Worm (Caenorhabditis elegans): ENCODE results near the gene pgl-1.
A peak's percentile ranks its signal among the peaks of the same experiment; 100 is the strongest.

Gene pgl-1

ce11 chrIV:7012731-7013445, 35.8 kb upstream of the pgl-1 start:
- TF ChIP-seq arid-1 (GFP tag; conservative IDR thresholded peaks at IDR 0.05) (no peak), nhr-77 (tag; optimal IDR thresholded peaks at IDR 0.05) (peak; percentile 34), nhr-28 (tag; optimal IDR thresholded peaks at IDR 0.05) (peak; percentile 12), ceh-44 (GFP tag; IDR thresholded peaks at IDR 0.05) (no peak), set-16 (GFP tag; IDR thresholded peaks at IDR 0.05) (peak; percentile 77), skn-1 (tag; optimal IDR thresholded peaks at IDR 0.05) (no peak), dmd-8 (GFP tag; IDR thresholded peaks at IDR 0.05) (no peak), dpl-1 (GFP tag; optimal IDR thresholded peaks at IDR 0.05) (peak; percentile 6), lin-38 (GFP tag; IDR thresholded peaks at IDR 0.05) (peak; percentile 51), lin-13 (GFP tag; optimal IDR thresholded peaks at IDR 0.05) (no peak)

DNA sequence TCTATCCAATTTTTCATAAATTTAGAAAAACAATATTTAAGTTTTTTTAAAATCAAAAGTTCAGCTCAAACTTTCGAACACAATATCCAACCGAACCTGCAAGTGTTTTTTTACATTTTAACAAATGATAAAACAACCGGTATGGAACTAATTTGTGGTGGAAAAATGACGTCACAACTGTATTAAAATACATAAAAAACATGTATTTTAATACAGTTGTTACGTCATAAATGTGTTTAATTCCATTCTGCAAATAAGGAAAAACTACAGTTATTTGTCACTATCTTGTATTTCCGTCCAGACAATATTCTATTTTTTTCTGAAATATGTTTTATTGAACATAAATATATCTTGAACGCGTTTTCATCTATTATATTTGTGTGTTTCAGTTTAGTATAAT, 35.1 kb upstream of the pgl-1 start:
- TF ChIP-seq madf-5 (GFP tag; IDR thresholded peaks at IDR 0.05) (no peak), ZK546.5 (tag; optimal IDR thresholded peaks at IDR 0.05) (no peak), nhr-25 (tag; optimal IDR thresholded peaks at IDR 0.05; ENCODE audit: borderline replicate concordance, insufficient read depth) (no peak)

ce11 chrIV:7011728-7012127, 34.6 kb upstream of the pgl-1 start, which contains the start of gene trxr-1:
Gene trxr-1 (plus strand): TSS chrIV:7011954.
- peak; percentile 69 for TF ChIP-seq hlh-30 (tag; optimal IDR thresholded peaks at IDR 0.05; ENCODE audit: insufficient read depth)
- TF ChIP-seq pha-4 (GFP tag; IDR thresholded peaks at IDR 0.05) = no peak
- no peak for TF ChIP-seq pha-4 (tag; optimal IDR thresholded peaks at IDR 0.05)
- no peak for TF ChIP-seq ces-1 (GFP tag; optimal IDR thresholded peaks at IDR 0.05)
- TF ChIP-seq mxl-3 (GFP tag; optimal IDR thresholded peaks at IDR 0.05) = peak; percentile 66

- TF ChIP-seq D1046.2 (GFP tag; IDR thresholded peaks at IDR 0.05) = no peak
- no peak for TF ChIP-seq daf-12 (tag; optimal IDR thresholded peaks at IDR 0.05)
- no peak for TF ChIP-seq ztf-11 (tag; optimal IDR thresholded peaks at IDR 0.05)
- TF ChIP-seq unc-39 (tag; optimal IDR thresholded peaks at IDR 0.05) = no peak
- TF ChIP-seq duxl-1 (tag; optimal IDR thresholded peaks at IDR 0.05; ENCODE audit: poor library complexity) = no peak
- TF ChIP-seq ctbp-1 (GFP tag; IDR thresholded peaks at IDR 0.05) = no peak
- TF ChIP-seq Y5F2A.4 (GFP tag; optimal IDR thresholded peaks at IDR 0.05) = no peak
- TF ChIP-seq ceh-44 (GFP tag; IDR thresholded peaks at IDR 0.05) = no peak
- no peak for TF ChIP-seq php-3 (GFP tag; IDR thresholded peaks at IDR 0.05)
- no peak for TF ChIP-seq aly-2 (tag; optimal IDR thresholded peaks at IDR 0.05)
- TF ChIP-seq ama-1 (optimal IDR thresholded peaks at IDR 0.05) = no peak
These were observed 33.7 kb upstream of the pgl-1 start, which contains the start of gene C25A8.1 for ce11 chrIV:7010835-7011234. Gene C25A8.1 (plus strand): TSS chrIV:7011135.

DNA sequence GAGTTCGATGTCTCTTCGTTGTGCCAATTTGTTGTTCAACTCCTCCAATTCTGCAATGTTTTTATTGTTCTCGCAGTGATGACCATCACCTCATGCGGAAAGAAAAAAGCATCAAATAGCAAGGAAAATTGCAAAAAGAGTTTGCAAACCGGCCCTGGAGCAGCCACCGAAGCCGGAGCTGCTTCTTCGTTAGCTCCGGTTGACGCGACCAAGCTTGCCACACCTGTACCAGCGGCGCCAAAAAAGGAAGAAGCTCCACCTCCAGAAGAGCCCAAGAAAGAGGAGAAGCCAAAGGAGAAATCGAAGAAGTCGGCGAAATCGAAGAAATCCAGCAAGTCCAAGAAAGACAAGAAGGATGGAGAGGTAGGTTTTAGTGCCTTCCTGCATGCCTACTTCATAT, 33.1 kb upstream of the pgl-1 start:
- TF ChIP-seq nhr-28 (tag; optimal IDR thresholded peaks at IDR 0.05) (no peak), set-16 (GFP tag; IDR thresholded peaks at IDR 0.05) (peak; percentile 68), F10B5.3 (tag; optimal IDR thresholded peaks at IDR 0.05) (no peak), zag-1 (tag; optimal IDR thresholded peaks at IDR 0.05) (no peak), ceh-32 (tag; optimal IDR thresholded peaks at IDR 0.05; ENCODE audit: poor library complexity) (no peak), mxl-3 (GFP tag; optimal IDR thresholded peaks at IDR 0.05) (no peak), hlh-30 (tag; optimal IDR thresholded peaks at IDR 0.05; ENCODE audit: insufficient read depth) (no peak)

DNA sequence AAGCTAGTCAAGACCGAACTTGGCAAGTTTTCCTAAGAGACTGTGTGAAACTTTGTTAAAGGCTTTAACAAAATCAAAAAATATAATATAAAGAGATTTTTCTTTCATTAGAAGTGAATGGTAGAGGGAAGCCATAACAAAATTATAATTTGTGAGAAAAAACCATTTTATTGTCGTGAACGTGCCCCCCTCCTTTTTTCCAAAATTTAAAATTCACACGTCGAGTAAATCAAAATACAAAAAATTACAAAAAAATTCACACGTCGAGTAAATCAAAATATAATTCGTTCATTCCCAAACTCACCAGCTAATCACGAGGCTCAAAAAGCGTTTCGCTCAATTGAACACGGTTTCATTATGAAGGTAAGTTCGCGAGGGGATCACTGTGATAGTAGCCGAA, 32.4 kb upstream of the pgl-1 start, which contains the start of gene C25A8.2:
Gene C25A8.2, plus strand, starts transcription at position 301 of the 400 bp plus-strand sequence.
- TF ChIP-seq nhr-42 (GFP tag; IDR thresholded peaks at IDR 0.05) = no peak
- no peak for TF ChIP-seq dmd-6 (GFP tag; IDR thresholded peaks at IDR 0.05)
- no peak for TF ChIP-seq mep-1 (tag; optimal IDR thresholded peaks at IDR 0.05)
- no peak for TF ChIP-seq ceh-62 (tag; optimal IDR thresholded peaks at IDR 0.05)
- TF ChIP-seq jun-1 (tag; optimal IDR thresholded peaks at IDR 0.05) = no peak
- TF ChIP-seq T20F7.1 (GFP tag; optimal IDR thresholded peaks at IDR 0.05) = no peak
- TF ChIP-seq Y5F2A.4 (GFP tag; optimal IDR thresholded peaks at IDR 0.05) = no peak
- TF ChIP-seq lin-29 (GFP tag; IDR thresholded peaks at IDR 0.05) = no peak
- no peak for TF ChIP-seq lin-13 (GFP tag; optimal IDR thresholded peaks at IDR 0.05)
- TF ChIP-seq hlh-30 (tag; optimal IDR thresholded peaks at IDR 0.05; ENCODE audit: insufficient read depth) = no peak
- TF ChIP-seq attf-4 (tag; optimal IDR thresholded peaks at IDR 0.05) = no peak
- TF ChIP-seq nhr-41 (GFP tag; IDR thresholded peaks at IDR 0.05) = no peak
- TF ChIP-seq ztf-7 (tag; optimal IDR thresholded peaks at IDR 0.05) = no peak
- no peak for TF ChIP-seq F44E2.7 (GFP tag; IDR thresholded peaks at IDR 0.05)
- TF ChIP-seq spr-3 (GFP tag; optimal IDR thresholded peaks at IDR 0.05) = no peak
- TF ChIP-seq F10B5.3 (tag; optimal IDR thresholded peaks at IDR 0.05) = no peak
